Worm (Caenorhabditis elegans) whole organism, mixed stage, embryonic: ENCODE results near the gene dhhc-5.

ENCODE experiments used
- M03D4.4 ChIP-seq: sonication (generic microtip); optimal IDR thresholded peaks from 2 replicates; lab custom pipeline; 2017; ENCODE audit warnings: mild to moderate bottlenecking, missing genetic modification characterization, missing compliant biosample characterization
- bed-3 ChIP-seq: fragments of 200-800 bp; sonication (Bioruptor generic); optimal IDR thresholded peaks from 3 replicates; lab custom pipeline; 2018; ENCODE audit warnings: mild to moderate bottlenecking, missing genetic modification characterization, moderate library complexity, missing compliant biosample characterization
- ceh-39 ChIP-seq: fragments of 150-350 bp; optimal IDR thresholded peaks from 2 replicates; lab custom pipeline; 2014; ENCODE audit warnings: missing biosample characterization, missing genetic modification characterization
- ceh-43 ChIP-seq: fragments of 200-800 bp; sonication (Bioruptor generic); optimal IDR thresholded peaks from 2 replicates; lab custom pipeline; 2018; ENCODE audit warnings: mild to moderate bottlenecking, missing genetic modification characterization, moderate library complexity, missing compliant biosample characterization
- ceh-83 ChIP-seq: fragments of 200-800 bp; sonication (Bioruptor generic); optimal IDR thresholded peaks from 2 replicates; lab custom pipeline; 2018; ENCODE audit warnings: mild to moderate bottlenecking, missing genetic modification characterization, missing compliant biosample characterization
- ces-1 ChIP-seq: fragments of 150-350 bp; optimal IDR thresholded peaks from 2 replicates; lab custom pipeline; 2014; ENCODE audit warnings: missing biosample characterization, missing genetic modification reagents, missing genetic modification characterization
- cnd-1 ChIP-seq: fragments of 200-800 bp; sonication (Bioruptor generic); optimal IDR thresholded peaks from 2 replicates; lab custom pipeline; 2018; ENCODE audit warnings: mild to moderate bottlenecking, missing genetic modification characterization, missing compliant biosample characterization
- drap-1 ChIP-seq: fragments of 200-800 bp; sonication (Bioruptor generic); optimal IDR thresholded peaks from 3 replicates; lab custom pipeline; 2018; ENCODE audit warnings: mild to moderate bottlenecking, missing genetic modification characterization, missing compliant biosample characterization
- elt-1 ChIP-seq: sonication (generic microtip); optimal IDR thresholded peaks from 2 replicates; lab custom pipeline; 2017; ENCODE audit warnings: missing genetic modification characterization, mild to moderate bottlenecking, missing compliant biosample characterization, antibody characterized with exemption, moderate library complexity, borderline replicate concordance; ENCODE audit not compliant: insufficient read depth
- flh-1 ChIP-seq: fragments of 200-800 bp; sonication (Bioruptor generic); optimal IDR thresholded peaks from 2 replicates; lab custom pipeline; 2018; ENCODE audit warnings: mild to moderate bottlenecking, missing genetic modification characterization, moderate library complexity, missing compliant biosample characterization
- ham-2 ChIP-seq: fragments of 200-800 bp; sonication (Bioruptor generic); optimal IDR thresholded peaks from 2 replicates; lab custom pipeline; 2018; ENCODE audit warnings: mild to moderate bottlenecking, missing genetic modification characterization, missing compliant biosample characterization
- hlh-1 ChIP-seq: fragments of 150-350 bp; optimal IDR thresholded peaks from 2 replicates; lab custom pipeline; 2014; ENCODE audit warnings: missing biosample characterization, missing genetic modification reagents, missing genetic modification characterization
- lin-13 ChIP-seq: fragments of 150-350 bp; optimal IDR thresholded peaks from 2 replicates; lab custom pipeline; 2014; ENCODE audit warnings: missing biosample characterization, missing genetic modification characterization
- lsy-2 ChIP-seq: fragments of 150-350 bp; optimal IDR thresholded peaks from 2 replicates; lab custom pipeline; 2014; ENCODE audit warnings: missing biosample characterization, missing genetic modification characterization
- mab-5 ChIP-seq: fragments of 150-350 bp; optimal IDR thresholded peaks from 2 replicates; lab custom pipeline; 2014; ENCODE audit warnings: missing biosample characterization, missing genetic modification characterization
- mep-1 ChIP-seq: fragments of 150-350 bp; optimal IDR thresholded peaks from 2 replicates; lab custom pipeline; 2017; ENCODE audit warnings: missing biosample characterization, missing genetic modification reagents, missing genetic modification characterization, inconsistent platforms
- mls-2 ChIP-seq: sonication (generic microtip); optimal IDR thresholded peaks from 2 replicates; lab custom pipeline; 2016; ENCODE audit warnings: mild to moderate bottlenecking, missing genetic modification characterization, moderate library complexity, missing compliant biosample characterization
- nhr-12 ChIP-seq: fragments of 150-350 bp; optimal IDR thresholded peaks from 2 replicates; lab custom pipeline; 2014; ENCODE audit warnings: missing biosample characterization, missing genetic modification characterization
- nhr-2 ChIP-seq: fragments of 150-350 bp; optimal IDR thresholded peaks from 2 replicates; lab custom pipeline; 2014; ENCODE audit warnings: missing biosample characterization, missing genetic modification characterization
- nhr-237 ChIP-seq: fragments of 150-350 bp; optimal IDR thresholded peaks from 2 replicates; lab custom pipeline; 2014; ENCODE audit warnings: missing biosample characterization, missing genetic modification characterization
- nhr-76 ChIP-seq: sonication (generic microtip); optimal IDR thresholded peaks from 2 replicates; lab custom pipeline; 2017; ENCODE audit warnings: missing biosample characterization, missing genetic modification characterization
- pha-4 ChIP-seq: fragments of 150-350 bp; optimal IDR thresholded peaks from 2 replicates; lab custom pipeline; 2018; ENCODE audit warnings: missing biosample characterization, missing genetic modification reagents, missing genetic modification characterization
- sem-2 ChIP-seq: fragments of 200-800 bp; sonication (Bioruptor generic); optimal IDR thresholded peaks from 2 replicates; lab custom pipeline; 2018; ENCODE audit warnings: mild to moderate bottlenecking, missing genetic modification characterization, missing compliant biosample characterization
- snpc-4 ChIP-seq: fragments of 150-350 bp; optimal IDR thresholded peaks from 2 replicates; lab custom pipeline; 2014; ENCODE audit warnings: missing biosample characterization, missing genetic modification characterization
- sptf-1 ChIP-seq: sonication (generic microtip); optimal IDR thresholded peaks from 2 replicates; lab custom pipeline; 2017; ENCODE audit warnings: mild to moderate bottlenecking, missing genetic modification characterization, moderate library complexity, missing compliant biosample characterization
- tbx-8 ChIP-seq: fragments of 200-800 bp; sonication (Bioruptor generic); optimal IDR thresholded peaks from 2 replicates; lab custom pipeline; 2018; ENCODE audit warnings: mild to moderate bottlenecking, missing genetic modification characterization, moderate library complexity, missing compliant biosample characterization
- unc-120 ChIP-seq: sonication (generic microtip); optimal IDR thresholded peaks from 2 replicates; lab custom pipeline; 2017; ENCODE audit warnings: missing genetic modification characterization, missing compliant biosample characterization; ENCODE audit not compliant: poor library complexity, severe bottlenecking
- unc-62 ChIP-seq: fragments of 150-350 bp; optimal IDR thresholded peaks from 2 replicates; lab custom pipeline; 2014; ENCODE audit warnings: missing biosample characterization, missing genetic modification reagents, missing genetic modification characterization
- zip-8 ChIP-seq: fragments of 150-350 bp; optimal IDR thresholded peaks from 2 replicates; lab custom pipeline; 2014; ENCODE audit warnings: missing biosample characterization, missing genetic modification characterization

Gene dhhc-5

ce11 chrIII:6826137-6826536, 22.7 kb downstream of the dhhc-5 start:
- TF ChIP-seq zip-8 (tag; lab: Kevin White, UChicago) (peak; percentile 84), nhr-2 (tag; lab: Kevin White, UChicago) (peak; percentile 82), ces-1 (no peak)

ce11 chrIII:6822790-6823189, 26.1 kb downstream of the dhhc-5 start:
- no peak for TF ChIP-seq elt-1 (tag; lab: Kevin White, UChicago)
- TF ChIP-seq hlh-1 (tag; lab: Kevin White, UChicago) = peak; percentile 94

- no peak for TF ChIP-seq nhr-237
- TF ChIP-seq pha-4 = no peak
- TF ChIP-seq M03D4.4 (tag; lab: Kevin White, UChicago) = no peak
- no peak for TF ChIP-seq ceh-39 (tag; lab: Kevin White, UChicago)
- TF ChIP-seq mep-1 = no peak
- peak; percentile 4 for TF ChIP-seq unc-120
- TF ChIP-seq hlh-1 (tag; lab: Kevin White, UChicago) = peak; percentile 91
- peak; percentile 75 for TF ChIP-seq unc-62 (GFP tag; lab: Kevin White, UChicago)
Measured at ce11 chrIII:6820343-6820985, 28.4 kb downstream of the dhhc-5 start, which contains the start of gene ten-1. TSS of gene ten-1 (plus strand) at chrIII:6820935.

- no peak for TF ChIP-seq nhr-76
- TF ChIP-seq ces-1 = no peak
- no peak for TF ChIP-seq mab-5 (tag; lab: Kevin White, UChicago)
- TF ChIP-seq hlh-1 (tag; lab: Kevin White, UChicago) = no peak
- no peak for TF ChIP-seq mep-1
- no peak for TF ChIP-seq mls-2 (tag; lab: Kevin White, UChicago)
- no peak for TF ChIP-seq snpc-4 (tag; lab: Kevin White, UChicago)
Measured at ce11 chrIII:6819322-6819901, 29.4 kb downstream of the dhhc-5 start, which contains the start of gene F28F5.6. TSS of gene F28F5.6 (minus strand) at chrIII:6819372.

ce11 chrIII:6818037-6818436, 30.8 kb downstream of the dhhc-5 start:
- TF ChIP-seq ham-2 (GFP tag; lab: Kevin White, UChicago) = no peak
- TF ChIP-seq ces-1 = no peak
- TF ChIP-seq ceh-43 (GFP tag; lab: Kevin White, UChicago) = no peak
- TF ChIP-seq lin-13 (tag; lab: Kevin White, UChicago) = no peak
- TF ChIP-seq zip-8 (tag; lab: Kevin White, UChicago) = no peak
- no peak for TF ChIP-seq bed-3
- TF ChIP-seq snpc-4 (tag; lab: Kevin White, UChicago) = no peak
- TF ChIP-seq mls-2 (tag; lab: Kevin White, UChicago) = no peak
- no peak for TF ChIP-seq mab-5 (tag; lab: Kevin White, UChicago)
- TF ChIP-seq cnd-1 (tag; lab: Kevin White, UChicago) = no peak
- TF ChIP-seq drap-1 (GFP tag; lab: Kevin White, UChicago) = no peak
- no peak for TF ChIP-seq flh-1 (GFP tag; lab: Kevin White, UChicago)
- TF ChIP-seq pha-4 = no peak
- no peak for TF ChIP-seq mep-1
- no peak for TF ChIP-seq M03D4.4 (tag; lab: Kevin White, UChicago)
- no peak for TF ChIP-seq unc-120
- no peak for TF ChIP-seq nhr-237
- TF ChIP-seq lsy-2 = no peak

- no peak for TF ChIP-seq M03D4.4 (tag; lab: Kevin White, UChicago)
- TF ChIP-seq nhr-76 = no peak
- no peak for TF ChIP-seq sem-2 (GFP tag; lab: Kevin White, UChicago)
- no peak for TF ChIP-seq tbx-8 (GFP tag; lab: Kevin White, UChicago)
- TF ChIP-seq ceh-39 (tag; lab: Kevin White, UChicago) = no peak
- no peak for TF ChIP-seq nhr-12
- no peak for TF ChIP-seq drap-1 (GFP tag; lab: Kevin White, UChicago)
- TF ChIP-seq ceh-83 (GFP tag; lab: Kevin White, UChicago) = no peak
- no peak for TF ChIP-seq mls-2 (tag; lab: Kevin White, UChicago)
- no peak for TF ChIP-seq mep-1
- no peak for TF ChIP-seq pha-4
- no peak for TF ChIP-seq elt-1 (tag; lab: Kevin White, UChicago)
- TF ChIP-seq sptf-1 (tag; lab: Kevin White, UChicago) = no peak
- no peak for TF ChIP-seq unc-120
- TF ChIP-seq nhr-2 (tag; lab: Kevin White, UChicago) = no peak
- TF ChIP-seq, all 35 proteins: peak for 0
Measured at ce11 chrIII:6816930-6817329, 31.9 kb downstream of the dhhc-5 start, which contains the start of gene F28F5.4. TSS of gene F28F5.4 (minus strand) at chrIII:6817033.
